Fruit fly (Drosophila melanogaster): Measurements from ENCODE around the gene CG15717.

DNA sequence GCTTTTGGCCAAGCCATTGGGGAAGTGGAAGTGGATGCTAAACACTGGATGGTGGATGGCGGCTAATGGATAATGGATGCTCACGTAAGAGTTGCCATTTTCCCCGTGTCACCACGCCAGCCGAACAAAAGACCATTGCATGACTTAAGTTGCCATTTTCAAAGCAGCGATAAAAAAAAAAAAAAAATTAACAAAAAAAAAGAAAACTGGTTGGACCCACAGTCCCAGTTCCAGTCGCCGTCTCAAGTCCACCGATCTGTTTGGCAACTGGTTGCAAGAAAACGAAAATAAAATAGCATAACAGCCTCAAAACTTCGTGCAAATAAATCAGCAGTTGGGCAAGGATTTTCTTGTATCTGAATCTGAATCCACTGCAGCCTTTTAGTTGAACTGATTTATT is 20.3 kb downstream of the CG15717 start:
- TF ChIP-seq psq (optimal IDR thresholded peaks at IDR 0.05) (no peak), Dll (optimal IDR thresholded peaks at IDR 0.05) (no peak), pan (optimal IDR thresholded peaks at IDR 0.05) (no peak), CG8478 (optimal IDR thresholded peaks at IDR 0.05) (no peak)

All from whole organism.